Fruit fly (Drosophila melanogaster) whole organism, embryonic: Measurements from ENCODE around the gene mRpS7.

ENCODE experiments used
- Bdp1 ChIP-seq: fragments of 200-800 bp; sonication (Bioruptor generic); optimal IDR thresholded peaks from 3 replicates; lab custom pipeline; 2016; ENCODE audit warnings: missing biosample characterization, missing genetic modification characterization
- CG12391 ChIP-seq: fragments of 200-800 bp; sonication (Bioruptor generic); optimal IDR thresholded peaks from 3 replicates; lab custom pipeline; 2018; ENCODE audit warnings: missing biosample characterization, mild to moderate bottlenecking, missing genetic modification characterization, moderate library complexity
- CG15073 ChIP-seq: fragments of 200-800 bp; sonication (Bioruptor generic); optimal IDR thresholded peaks from 2 replicates; lab custom pipeline; 2016; ENCODE audit warnings: missing biosample characterization, missing genetic modification characterization
- CG15514 ChIP-seq: fragments of 200-800 bp; sonication (Bioruptor generic); optimal IDR thresholded peaks from 3 replicates; lab custom pipeline; 2017; ENCODE audit warnings: missing biosample characterization, missing genetic modification characterization, mild to moderate bottlenecking, moderate library complexity, missing genetic modification reagents
- CG15696 ChIP-seq: fragments of 200-800 bp; sonication (Bioruptor generic); optimal IDR thresholded peaks from 2 replicates; lab custom pipeline; 2019; ENCODE audit warnings: missing biosample characterization, mild to moderate bottlenecking, missing genetic modification characterization, moderate library complexity
- CG17186 ChIP-seq: fragments of 200-800 bp; sonication (Bioruptor generic); optimal IDR thresholded peaks from 3 replicates; lab custom pipeline; 2017; ENCODE audit warnings: missing biosample characterization, missing genetic modification reagents, missing genetic modification characterization
- CG18764 ChIP-seq: fragments of 200-800 bp; sonication (Bioruptor generic); optimal IDR thresholded peaks from 3 replicates; lab custom pipeline; 2016; ENCODE audit warnings: missing biosample characterization, missing genetic modification characterization
- CG34224 ChIP-seq: fragments of 200-800 bp; sonication (Bioruptor generic); IDR thresholded peaks from 3 replicates; pipeline ENCODE4 v1.3.6; 2022; ENCODE audit warnings: missing biosample characterization, missing genetic modification characterization; ENCODE audit not compliant: partially characterized antibody
- CG34376 ChIP-seq: fragments of 200-800 bp; sonication (Bioruptor generic); optimal IDR thresholded peaks from 2 replicates; lab custom pipeline; 2018; ENCODE audit warnings: missing biosample characterization, mild to moderate bottlenecking, missing genetic modification characterization
- CG34422 ChIP-seq: fragments of 200-800 bp; sonication (Bioruptor generic); IDR thresholded peaks from 3 replicates; pipeline ENCODE4 v1.3.6; 2022; ENCODE audit warnings: missing biosample characterization, missing genetic modification characterization
- CG3995 ChIP-seq: fragments of 200-800 bp; sonication (Bioruptor generic); optimal IDR thresholded peaks from 3 replicates; lab custom pipeline; 2016; ENCODE audit warnings: missing biosample characterization, missing genetic modification characterization
- CG4730 ChIP-seq: fragments of 200-800 bp; sonication (Bioruptor generic); IDR thresholded peaks from 2 replicates; pipeline ENCODE4 v1.3.6; 2022; ENCODE audit warnings: missing biosample characterization, missing genetic modification characterization
- CG4820 ChIP-seq: fragments of 200-800 bp; sonication (Bioruptor generic); optimal IDR thresholded peaks from 3 replicates; lab custom pipeline; 2016; ENCODE audit warnings: missing biosample characterization, missing genetic modification characterization
- CG6765 ChIP-seq: fragments of 200-800 bp; sonication (Bioruptor generic); optimal IDR thresholded peaks from 3 replicates; lab custom pipeline; 2017; ENCODE audit warnings: missing biosample characterization, mild to moderate bottlenecking, missing genetic modification characterization
- CG7357 ChIP-seq: fragments of 200-800 bp; sonication (Bioruptor generic); IDR thresholded peaks from 3 replicates; pipeline ENCODE4 v1.3.6; 2022; ENCODE audit warnings: missing biosample characterization, missing genetic modification characterization
- CG9437 ChIP-seq: fragments of 200-800 bp; sonication (Bioruptor generic); optimal IDR thresholded peaks from 2 replicates; lab custom pipeline; 2018; ENCODE audit warnings: missing biosample characterization, mild to moderate bottlenecking, missing genetic modification characterization
- CG9609 ChIP-seq: fragments of 200-800 bp; sonication (Bioruptor generic); optimal IDR thresholded peaks from 3 replicates; lab custom pipeline; 2016; ENCODE audit warnings: missing biosample characterization, missing genetic modification characterization
- CG9932 ChIP-seq: fragments of 200-800 bp; sonication (Bioruptor generic); IDR thresholded peaks from 2 replicates; pipeline ENCODE4 v1.3.6; 2022; ENCODE audit warnings: missing biosample characterization, missing genetic modification characterization
- Dp ChIP-seq: fragments of 200-800 bp; sonication (Bioruptor generic); optimal IDR thresholded peaks from 2 replicates; lab custom pipeline; 2018; ENCODE audit warnings: missing biosample characterization, mild to moderate bottlenecking, missing genetic modification characterization, moderate library complexity
- Dref ChIP-seq: fragments of 200-800 bp; sonication (Bioruptor generic); IDR thresholded peaks from 2 replicates; pipeline ENCODE4 v1.3.6; 2022; ENCODE audit warnings: missing biosample characterization, missing genetic modification characterization
- ERR ChIP-seq: fragments of 200-800 bp; sonication (Bioruptor generic); optimal IDR thresholded peaks from 2 replicates; lab custom pipeline; 2016; ENCODE audit warnings: missing biosample characterization, missing genetic modification characterization
- Elba2 ChIP-seq: fragments of 200-800 bp; sonication (Bioruptor generic); optimal IDR thresholded peaks from 3 replicates; lab custom pipeline; 2016; ENCODE audit warnings: missing biosample characterization, missing genetic modification characterization
- HHEX ChIP-seq: fragments of 200-800 bp; sonication (Bioruptor generic); optimal IDR thresholded peaks from 3 replicates; lab custom pipeline; 2017; ENCODE audit warnings: missing biosample characterization, mild to moderate bottlenecking, missing genetic modification characterization, missing genetic modification reagents
- MESR4 ChIP-seq: fragments of 200-800 bp; sonication (Bioruptor generic); optimal IDR thresholded peaks from 2 replicates; lab custom pipeline; 2018; ENCODE audit warnings: missing biosample characterization, mild to moderate bottlenecking, missing genetic modification characterization, moderate library complexity
- MTF-1 ChIP-seq: fragments of 200-800 bp; sonication (Bioruptor generic); optimal IDR thresholded peaks from 2 replicates; lab custom pipeline; 2018; ENCODE audit warnings: missing biosample characterization, mild to moderate bottlenecking, missing genetic modification characterization, borderline replicate concordance
- Med ChIP-seq: fragments of 200-800 bp; sonication (Bioruptor generic); peaks from one replicate; lab custom pipeline; 2016; ENCODE audit warnings: missing biosample characterization, missing genetic modification characterization, mild to moderate bottlenecking, inconsistent platforms, moderate library complexity
- Nf-YC ChIP-seq: fragments of 200-800 bp; optimal IDR thresholded peaks from 3 replicates; lab custom pipeline; 2019; ENCODE audit warnings: missing biosample characterization, mild to moderate bottlenecking, missing genetic modification characterization, moderate library complexity
- Opbp ChIP-seq: fragments of 200-800 bp; sonication (Bioruptor generic); IDR thresholded peaks from 3 replicates; pipeline ENCODE4 v1.3.6; 2022; ENCODE audit warnings: missing biosample characterization, missing genetic modification characterization; ENCODE audit not compliant: partially characterized antibody
- PHDP ChIP-seq: fragments of 200-800 bp; sonication (Bioruptor generic); optimal IDR thresholded peaks from 3 replicates; lab custom pipeline; 2018; ENCODE audit warnings: missing biosample characterization, mild to moderate bottlenecking, missing genetic modification characterization, moderate library complexity
- Pdp1 ChIP-seq, 2 experiments: fragments of 200-800 bp; sonication (Bioruptor generic); optimal IDR thresholded peaks; 3 replicates each; lab custom pipeline; 2016; ENCODE audit warnings: missing biosample characterization in 2 of 2, missing genetic modification characterization in 2 of 2, mild to moderate bottlenecking in 1 of 2, moderate library complexity in 1 of 2
- Sry-δ ChIP-seq: fragments of 200-800 bp; sonication (Bioruptor generic); optimal IDR thresholded peaks from 2 replicates; lab custom pipeline; 2016; ENCODE audit warnings: missing biosample characterization, missing genetic modification characterization
- Taf1 ChIP-seq: fragments of 200-800 bp; sonication (Bioruptor generic); IDR thresholded peaks from 2 replicates; pipeline ENCODE4 v1.3.6; 2022; ENCODE audit warnings: missing biosample characterization, missing genetic modification characterization
- az2 ChIP-seq: fragments of 200-800 bp; sonication (Bioruptor generic); optimal IDR thresholded peaks from 3 replicates; lab custom pipeline; 2016; ENCODE audit warnings: missing biosample characterization, missing genetic modification characterization
- bbx ChIP-seq: fragments of 200-800 bp; sonication (Bioruptor generic); IDR thresholded peaks from 2 replicates; pipeline ENCODE4 v1.3.6; 2022; ENCODE audit warnings: missing biosample characterization, missing genetic modification characterization; ENCODE audit not compliant: partially characterized antibody
- br ChIP-seq: fragments of >200 bp; optimal IDR thresholded peaks from 2 replicates; lab custom pipeline; 2017
- cg ChIP-seq: fragments of 200-800 bp; sonication (Bioruptor generic); optimal IDR thresholded peaks from 3 replicates; lab custom pipeline; 2019; ENCODE audit warnings: missing biosample characterization, mild to moderate bottlenecking, missing genetic modification characterization, moderate library complexity
- chinmo ChIP-seq: fragments of 200-800 bp; sonication (Bioruptor generic); IDR thresholded peaks from 4 replicates; pipeline ENCODE4 v1.3.6; 2022; ENCODE audit warnings: missing biosample characterization, missing genetic modification characterization; ENCODE audit not compliant: partially characterized antibody
- eve ChIP-seq, 2 experiments: fragments of >200 bp; optimal IDR thresholded peaks; 2 replicates each; lab custom pipeline; 2017; ENCODE audit warnings: missing biosample characterization in 2 of 2, missing genetic modification characterization in 2 of 2
- exex ChIP-seq: fragments of 200-800 bp; sonication (Bioruptor generic); optimal IDR thresholded peaks from 4 replicates; lab custom pipeline; 2018; ENCODE audit warnings: missing biosample characterization, mild to moderate bottlenecking, missing genetic modification characterization, moderate library complexity
- grn ChIP-seq: fragments of 200-800 bp; sonication (Bioruptor generic); optimal IDR thresholded peaks from 3 replicates; lab custom pipeline; 2017; ENCODE audit warnings: missing biosample characterization, missing genetic modification characterization
- gsb-n ChIP-seq: fragments of 200-800 bp; sonication (Bioruptor generic); optimal IDR thresholded peaks from 3 replicates; lab custom pipeline; 2018; ENCODE audit warnings: missing biosample characterization, mild to moderate bottlenecking, missing genetic modification characterization
- insv ChIP-seq, 2 experiments: fragments of 200-800 bp; sonication (Bioruptor generic); optimal IDR thresholded peaks; 3 replicates each; lab custom pipeline; 2016 to 2018; ENCODE audit warnings: missing biosample characterization in 2 of 2, missing genetic modification characterization in 2 of 2
- nom ChIP-seq: fragments of 200-800 bp; sonication (Bioruptor generic); optimal IDR thresholded peaks from 2 replicates; lab custom pipeline; 2017; ENCODE audit warnings: missing biosample characterization, missing genetic modification characterization, mild to moderate bottlenecking, moderate library complexity, missing genetic modification reagents
- phol ChIP-seq: fragments of 200-800 bp; sonication (Bioruptor generic); optimal IDR thresholded peaks from 3 replicates; lab custom pipeline; 2018; ENCODE audit warnings: missing biosample characterization, mild to moderate bottlenecking, missing genetic modification characterization, moderate library complexity
- sens ChIP-seq: fragments of 200-800 bp; sonication (Bioruptor generic); peaks from one replicate; lab custom pipeline; 2016; ENCODE audit warnings: missing biosample characterization, missing genetic modification characterization
- sqz ChIP-seq: fragments of 200-800 bp; sonication (Bioruptor generic); optimal IDR thresholded peaks from 3 replicates; lab custom pipeline; 2018; ENCODE audit warnings: missing biosample characterization, mild to moderate bottlenecking, missing genetic modification characterization
- stwl ChIP-seq: fragments of 200-800 bp; sonication (Bioruptor generic); optimal IDR thresholded peaks from 3 replicates; lab custom pipeline; 2018; ENCODE audit warnings: missing biosample characterization, mild to moderate bottlenecking, missing genetic modification characterization, moderate library complexity
- vvl ChIP-seq: fragments of 200-800 bp; sonication (Bioruptor generic); IDR thresholded peaks from 2 replicates; pipeline ENCODE4 v1.3.6; 2022; ENCODE audit warnings: missing biosample characterization, missing genetic modification characterization

mRpS7 gene

dm6 chr2L:10395642-10396487, 9.4 kb downstream of the mRpS7 start, which contains the start of gene Mdh1:
Gene Mdh1 (minus strand): TSS chr2L:10396332.
- TF ChIP-seq Opbp (GFP tag; lab: Robert Waterston, UW) (0 out of 3 replicates have a peak, but pooled peaks have one; percentile 27), stwl (tag; lab: Kevin White, UChicago) (peak; percentile 11), CG17186 (GFP tag; lab: Kevin White, UChicago) (peak; percentile 35), CG15514 (GFP tag; lab: Kevin White, UChicago) (peak; percentile 72), MESR4 (peak; percentile 70), CG9609 (GFP tag; lab: Kevin White, UChicago) (no peak), CG34422 (GFP tag; lab: Robert Waterston, UW) (peak; percentile 53; the same call in 1 of the 3 replicates), gsb-n (no peak), az2 (GFP tag; lab: Kevin White, UChicago) (peak; percentile 8), insv (GFP tag; optimal IDR thresholded peaks at IDR 0.05; lab: Kevin White, UChicago) (peak in 1 of 2 experiments; percentile 43), CG7357 (GFP tag; lab: Robert Waterston, UW) (no peak), Elba2 (GFP tag; lab: Kevin White, UChicago) (peak; percentile 92), Bdp1 (GFP tag; lab: Kevin White, UChicago) (no peak), PHDP (tag; lab: Kevin White, UChicago) (no peak), CG15073 (GFP tag; lab: Kevin White, UChicago) (no peak), Dref (peak; percentile 58), CG4730 (GFP tag; lab: Robert Waterston, UW) (no peak), grn (GFP tag; lab: Kevin White, UChicago) (no peak), chinmo (GFP tag; lab: Robert Waterston, UW) (0 out of 4 replicates have a peak, but pooled peaks have one; percentile 13), CG34376 (peak; percentile 37), sqz (GFP tag; lab: Kevin White, UChicago) (no peak), cg (GFP tag; lab: Kevin White, UChicago) (no peak), MTF-1 (GFP tag; lab: Kevin White, UChicago) (no peak), CG34224 (GFP tag; lab: Robert Waterston, UW) (no peak), CG9437 (GFP tag; lab: Kevin White, UChicago) (peak; percentile 63), ERR (peak; percentile 91), Nf-YC (tag; lab: Kevin White, UChicago) (peak; percentile 29), sens (GFP tag; lab: Kevin White, UChicago) (peak; percentile 75), phol (tag; lab: Kevin White, UChicago) (peak; percentile 25), nom (GFP tag; lab: Kevin White, UChicago) (peak; percentile 52), CG18764 (GFP tag; lab: Kevin White, UChicago) (no peak), CG12391 (tag; lab: Kevin White, UChicago) (peak; percentile 40), CG3995 (peak; percentile 99), CG15696 (no peak), exex (peak; percentile 19), Taf1 (GFP tag; lab: Robert Waterston, UW) (no peak), Pdp1 (GFP tag; optimal IDR thresholded peaks at IDR 0.05; lab: Kevin White, UChicago) (peak in 1 of 2 experiments; percentile 88), CG4820 (GFP tag; lab: Kevin White, UChicago) (no peak), Sry-δ (GFP tag; lab: Kevin White, UChicago) (peak; percentile 53), CG9932 (GFP tag; lab: Robert Waterston, UW) (no peak), HHEX (GFP tag; lab: Kevin White, UChicago) (no peak), eve (GFP tag; optimal IDR thresholded peaks at IDR 0.05; lab: Kevin White, UChicago) (peak in 1 of 2 experiments; percentile 67), bbx (GFP tag; lab: Robert Waterston, UW) (peak; percentile 34; the same call in 1 of the 2 replicates), vvl (GFP tag; lab: Robert Waterston, UW) (peak; percentile 7; the same call in 1 of the 2 replicates), br (no peak), CG6765 (GFP tag; lab: Kevin White, UChicago) (no peak), Med (GFP tag; lab: Kevin White, UChicago) (peak; percentile 62), Dp (GFP tag; lab: Kevin White, UChicago) (peak; percentile 1)
